Worm (Caenorhabditis elegans): ENCODE data around the gene T28F3.9.

- no peak for TF ChIP-seq ama-1 (optimal IDR thresholded peaks at IDR 0.05)
- no peak for TF ChIP-seq fkh-10 (GFP tag; optimal IDR thresholded peaks at IDR 0.05)
- TF ChIP-seq unc-55 (GFP tag; optimal IDR thresholded peaks at IDR 0.05) = no peak
- TF ChIP-seq nhr-11 (tag; optimal IDR thresholded peaks at IDR 0.05) = no peak
- TF ChIP-seq pqm-1 (tag; optimal IDR thresholded peaks at IDR 0.05) = no peak
- no peak for TF ChIP-seq hlh-30 (tag; optimal IDR thresholded peaks at IDR 0.05; ENCODE audit: insufficient read depth)
- TF ChIP-seq pha-4 (tag; optimal IDR thresholded peaks at IDR 0.05) = no peak
- TF ChIP-seq nfya-1 (tag; optimal IDR thresholded peaks at IDR 0.05) = no peak
- TF ChIP-seq dve-1 (tag; optimal IDR thresholded peaks at IDR 0.05) = no peak
- no peak for TF ChIP-seq pag-3 (tag; optimal IDR thresholded peaks at IDR 0.05; ENCODE audit: borderline replicate concordance)
- TF ChIP-seq ceh-22 (tag; optimal IDR thresholded peaks at IDR 0.05) = no peak
- no peak for TF ChIP-seq F13H6.1 (tag; optimal IDR thresholded peaks at IDR 0.05)
- TF ChIP-seq sox-4 (tag; optimal IDR thresholded peaks at IDR 0.05) = no peak
- TF ChIP-seq syd-9 (tag; optimal IDR thresholded peaks at IDR 0.05) = no peak
These were observed 22.8 kb downstream of the T28F3.9 start, which contains the start of gene C49C3.6 for ce11 chrIV:17331100-17331577.
